Worm (Caenorhabditis elegans) whole organism, L2 larva: ENCODE results near the gene T25E4.2.
"Not testable (repeated sequence)": the region's sequence is repeated elsewhere in the genome, so short reads cannot be mapped to it uniquely, and the experiment has no call there.

Experiments used
- elt-1 ChIP-seq: fragments of 150-350 bp; optimal IDR thresholded peaks from 2 replicates; lab custom pipeline; 2014; ENCODE audit warnings: missing biosample characterization, missing genetic modification characterization
- nhr-10 ChIP-seq: sonication (generic microtip); optimal IDR thresholded peaks from 2 replicates; lab custom pipeline; 2017; ENCODE audit warnings: missing biosample characterization, missing genetic modification characterization
- skn-1 ChIP-seq: sonication (generic microtip); optimal IDR thresholded peaks from 2 replicates; lab custom pipeline; 2017; ENCODE audit warnings: missing biosample characterization, missing genetic modification characterization
- unc-55 ChIP-seq: fragments of 150-350 bp; sonication (generic microtip); optimal IDR thresholded peaks from 3 replicates; lab custom pipeline; 2014; ENCODE audit warnings: missing biosample characterization, missing genetic modification reagents, missing genetic modification characterization
- ztf-4 ChIP-seq: fragments of 150-350 bp; optimal IDR thresholded peaks from 2 replicates; lab custom pipeline; 2014; ENCODE audit warnings: missing biosample characterization, missing genetic modification characterization

ce11 chrII:5622383-5622939 lies 40.3 kb upstream of the T25E4.2 start, which contains the start of the genes eif-3.L and npl-4.2:
- not testable (repeated sequence) for TF ChIP-seq nhr-10 (tag; lab: Kevin White, UChicago); elt-1 (tag; lab: Kevin White, UChicago); unc-55 (GFP tag; lab: Kevin White, UChicago); skn-1; ztf-4 (tag; lab: Kevin White, UChicago)
